Worm (Caenorhabditis elegans): ENCODE measurements around the gene rab-6.1.

The rab-6.1 gene

ce11 chrIII:8974835-8975234 is 30.9 kb downstream of the rab-6.1 start:
- TF ChIP-seq him-1 (tag; optimal IDR thresholded peaks at IDR 0.05) (peak; percentile 7), W03F9.2 (tag; optimal IDR thresholded peaks at IDR 0.05) (no peak), dao-5 (tag; optimal IDR thresholded peaks at IDR 0.05) (no peak)

- no peak for TF ChIP-seq W03F9.2 (tag; optimal IDR thresholded peaks at IDR 0.05)
- TF ChIP-seq him-1 (tag; optimal IDR thresholded peaks at IDR 0.05), result no peak
- TF ChIP-seq dao-5 (tag; optimal IDR thresholded peaks at IDR 0.05), result no peak
These were observed 31.9 kb downstream of the rab-6.1 start, which contains the start of gene R08D7.5 for ce11 chrIII:8973826-8974225. Gene R08D7.5, plus strand, starts transcription at chrIII:8974126.

DNA sequence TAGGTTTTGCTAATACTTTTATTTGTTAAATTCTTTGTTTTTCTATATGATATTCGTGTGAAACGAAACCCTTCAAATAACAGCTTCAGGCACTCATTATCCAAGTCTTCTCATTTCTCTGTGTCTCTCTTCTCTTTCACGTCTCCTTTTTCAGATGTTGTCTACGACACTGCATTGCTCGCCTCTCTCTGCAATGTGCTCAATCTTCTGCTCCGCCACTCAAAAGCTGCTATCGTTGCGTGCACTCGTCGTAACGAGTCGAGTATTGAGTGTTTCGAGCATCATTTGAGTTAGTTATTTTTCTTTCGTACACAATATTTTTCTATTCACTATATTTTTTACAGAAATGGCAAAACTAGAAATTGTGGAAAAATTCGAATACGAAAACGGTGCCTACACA is 32.6 kb downstream of the rab-6.1 start:
- TF ChIP-seq dao-5 (tag; optimal IDR thresholded peaks at IDR 0.05) (no peak), him-1 (tag; optimal IDR thresholded peaks at IDR 0.05) (peak; percentile 21), W03F9.2 (tag; optimal IDR thresholded peaks at IDR 0.05) (no peak)

DNA sequence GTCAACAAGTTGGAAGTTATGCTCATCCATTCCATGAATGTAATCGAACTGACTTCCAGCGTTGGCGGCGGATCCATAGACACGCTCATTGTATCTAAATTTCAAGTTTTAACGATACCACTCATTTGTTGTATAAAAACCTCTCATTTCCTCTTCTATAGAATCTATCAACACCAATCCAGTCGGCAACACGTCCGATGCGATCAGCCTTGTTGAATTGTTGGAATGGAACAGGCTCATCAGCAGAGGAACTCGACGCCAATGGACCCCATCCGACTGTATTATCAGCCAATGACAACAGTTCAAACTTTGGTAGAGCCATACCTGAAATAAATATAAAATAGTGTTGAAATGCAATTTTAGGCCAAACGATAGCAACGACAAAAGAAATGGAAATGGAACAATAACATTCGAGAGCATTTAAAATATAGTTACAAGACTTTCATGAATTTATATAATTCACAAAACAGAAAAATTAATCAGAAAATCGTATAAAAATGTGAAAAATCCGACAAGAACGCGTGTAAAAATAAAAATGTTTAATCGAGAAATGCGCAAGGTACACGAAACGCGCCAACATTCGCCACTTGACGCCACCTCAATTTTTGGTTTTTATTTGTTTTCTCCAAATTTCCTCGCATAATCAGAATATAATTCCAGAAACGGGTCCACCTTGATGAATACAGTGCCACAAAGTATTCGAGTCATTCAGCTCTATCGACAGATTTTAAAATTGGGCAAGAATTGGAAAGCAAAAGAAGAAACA is 34.3 kb downstream of the rab-6.1 start, which contains the start of the genes eif-3.D and R08D7.4:
Gene eif-3.D (minus strand): TSS at position 324 of the 766 bp plus-strand sequence.
Gene R08D7.4 (plus strand): TSS at position 638 of the 766 bp plus-strand sequence.
- TF ChIP-seq W03F9.2 (tag; optimal IDR thresholded peaks at IDR 0.05) (peak; percentile 79), him-1 (tag; optimal IDR thresholded peaks at IDR 0.05) (no peak)

DNA sequence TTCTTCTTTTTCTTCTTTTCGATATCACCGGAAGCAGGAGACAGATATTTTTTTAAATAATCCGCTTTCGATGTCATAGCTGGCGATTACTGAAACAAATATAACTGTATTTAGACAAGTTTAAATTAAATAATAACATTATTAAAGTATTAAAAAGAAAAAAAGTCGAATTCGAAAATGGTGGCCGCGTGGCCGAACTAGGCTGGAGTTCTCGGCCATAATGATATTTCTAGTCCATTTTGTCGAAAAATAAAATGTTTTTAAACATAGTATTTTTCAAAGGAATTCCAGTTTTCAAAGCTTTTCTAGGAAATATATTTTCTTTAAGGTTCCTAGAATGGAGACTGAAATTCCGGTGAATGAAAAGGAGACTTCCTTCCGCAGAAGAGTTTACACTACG is 38.1 kb downstream of the rab-6.1 start, which contains the start of the genes bud-13 and rpap-2:
Gene bud-13 (minus strand): TSS at position 89 of the 400 bp plus-strand sequence.
Gene rpap-2 (plus strand): TSS at position 329 of the 400 bp plus-strand sequence.
- no peak for TF ChIP-seq him-1 (tag; optimal IDR thresholded peaks at IDR 0.05)
- peak; percentile 36 for TF ChIP-seq W03F9.2 (tag; optimal IDR thresholded peaks at IDR 0.05)

- TF ChIP-seq W03F9.2 (tag; optimal IDR thresholded peaks at IDR 0.05) (no peak), him-1 (tag; optimal IDR thresholded peaks at IDR 0.05) (no peak), dao-5 (tag; optimal IDR thresholded peaks at IDR 0.05) (no peak)
These were observed 41.0 kb downstream of the rab-6.1 start for ce11 chrIII:8964684-8965283.

- TF ChIP-seq dao-5 (tag; optimal IDR thresholded peaks at IDR 0.05) (no peak), him-1 (tag; optimal IDR thresholded peaks at IDR 0.05) (no peak), W03F9.2 (tag; optimal IDR thresholded peaks at IDR 0.05) (no peak)
These were observed 43.3 kb downstream of the rab-6.1 start for ce11 chrIII:8962475-8962874.

ce11 chrIII:8961993-8962392 is 43.8 kb downstream of the rab-6.1 start, which contains the start of gene grl-25:
Gene grl-25, plus strand, starts transcription at chrIII:8962293.
- TF ChIP-seq dao-5 (tag; optimal IDR thresholded peaks at IDR 0.05) (no peak), W03F9.2 (tag; optimal IDR thresholded peaks at IDR 0.05) (no peak), him-1 (tag; optimal IDR thresholded peaks at IDR 0.05) (no peak)

ce11 chrIII:8960664-8961063 is 45.1 kb downstream of the rab-6.1 start, which contains the start of gene ZK643.6:
Gene ZK643.6, minus strand, starts transcription at chrIII:8960764.
- no peak for TF ChIP-seq W03F9.2 (tag; optimal IDR thresholded peaks at IDR 0.05)
- TF ChIP-seq dao-5 (tag; optimal IDR thresholded peaks at IDR 0.05), result no peak
- TF ChIP-seq him-1 (tag; optimal IDR thresholded peaks at IDR 0.05), result no peak

DNA sequence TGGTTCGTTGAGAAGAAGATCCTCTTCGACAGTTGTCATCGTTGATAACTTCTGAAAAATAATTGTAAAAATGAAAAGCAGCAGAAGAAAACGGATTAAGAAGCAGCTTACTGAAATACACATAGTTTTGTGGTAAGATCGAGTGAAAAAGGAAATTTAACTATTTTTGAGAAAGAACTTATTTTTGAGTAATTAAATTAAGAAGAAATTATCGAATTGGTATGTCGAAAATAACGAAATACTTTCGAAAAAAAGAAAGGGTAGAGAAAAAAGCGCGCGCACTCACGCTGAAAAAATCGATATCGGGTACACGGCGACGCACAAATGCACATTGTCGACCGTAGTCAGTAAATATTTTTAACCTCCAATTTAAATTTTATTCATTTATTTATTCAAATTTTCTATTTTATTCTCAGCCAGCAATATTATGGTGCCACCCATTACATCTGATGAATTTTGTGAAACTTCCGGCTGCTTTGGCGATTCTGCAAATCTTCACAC is 49.6 kb downstream of the rab-6.1 start, which contains the start of the genes ZK643.5 and ZK643.2:
Gene ZK643.5 (minus strand): TSS at position 51 of the 501 bp plus-strand sequence.
Gene ZK643.2 (plus strand): TSS at position 395 of the 501 bp plus-strand sequence.
- no peak for TF ChIP-seq him-1 (tag; optimal IDR thresholded peaks at IDR 0.05)
- peak; percentile 82 for TF ChIP-seq W03F9.2 (tag; optimal IDR thresholded peaks at IDR 0.05)

- TF ChIP-seq dao-5 (tag; optimal IDR thresholded peaks at IDR 0.05) (no peak), W03F9.2 (tag; optimal IDR thresholded peaks at IDR 0.05) (no peak), him-1 (tag; optimal IDR thresholded peaks at IDR 0.05) (no peak)
These were observed 50.2 kb downstream of the rab-6.1 start for ce11 chrIII:8955536-8955935.

Data from whole organism, L4/young adult.